Worm (Caenorhabditis elegans) whole organism, L1 larva: ENCODE data around the gene sru-37.

Source experiments
- mdl-1 ChIP-seq, 2 experiments: fragments of 150-350 bp; optimal IDR thresholded peaks; 2 replicates each; lab custom pipeline; 2014 to 2017; ENCODE audit warnings: missing biosample characterization in 2 of 2, missing genetic modification characterization in 2 of 2, inconsistent platforms in 1 of 2
- nhr-28 ChIP-seq: fragments of 150-350 bp; optimal IDR thresholded peaks from 2 replicates; lab custom pipeline; 2014; ENCODE audit warnings: missing biosample characterization, missing genetic modification characterization

DNA sequence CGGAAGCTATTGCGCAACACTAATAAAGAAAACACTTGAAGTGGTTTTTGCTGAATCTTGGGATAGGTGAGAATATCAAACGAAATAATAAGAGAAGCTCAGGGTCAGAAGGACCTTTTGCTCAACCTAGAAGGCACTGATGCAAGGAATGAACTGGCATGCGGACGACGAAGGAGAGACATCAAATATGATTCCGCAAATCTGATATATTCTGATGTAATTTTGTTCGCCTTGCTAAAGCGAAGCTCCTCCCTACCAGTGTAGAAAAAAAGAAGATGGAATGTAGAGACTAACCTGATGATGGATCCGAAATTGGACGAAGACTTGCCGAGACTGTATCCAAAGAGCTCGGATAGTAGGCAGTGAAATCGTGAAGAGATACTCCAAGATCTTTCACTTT, 37.3 kb upstream of the sru-37 start:
- TF ChIP-seq nhr-28 (no peak), mdl-1 (tag; optimal IDR thresholded peaks at IDR 0.05; lab: Kevin White, UChicago) (no peak)
